Fruit fly (Drosophila melanogaster): ENCODE measurements around the gene CG9483.

dm6 chr2L:8846726-8847554 is 19.6 kb upstream of the CG9483 start:
- no peak for TF ChIP-seq fd85E (GFP tag; optimal IDR thresholded peaks at IDR 0.05)
- TF ChIP-seq CG10669 (GFP tag; optimal IDR thresholded peaks at IDR 0.05) = no peak
- no peak for TF ChIP-seq CG8632 (GFP tag; optimal IDR thresholded peaks at IDR 0.05)
- TF ChIP-seq Gug (GFP tag; IDR thresholded peaks at IDR 0.05) = no peak
- no peak for TF ChIP-seq CG11294 (GFP tag; IDR thresholded peaks at IDR 0.05)
- no peak for TF ChIP-seq cyc (GFP tag; optimal IDR thresholded peaks at IDR 0.05)
- no peak for TF ChIP-seq CG15336 (GFP tag; IDR thresholded peaks at IDR 0.05)

Data from whole organism, prepupa.